Fruit fly (Drosophila melanogaster): Measurements from ENCODE around the gene Vps24.

DNA sequence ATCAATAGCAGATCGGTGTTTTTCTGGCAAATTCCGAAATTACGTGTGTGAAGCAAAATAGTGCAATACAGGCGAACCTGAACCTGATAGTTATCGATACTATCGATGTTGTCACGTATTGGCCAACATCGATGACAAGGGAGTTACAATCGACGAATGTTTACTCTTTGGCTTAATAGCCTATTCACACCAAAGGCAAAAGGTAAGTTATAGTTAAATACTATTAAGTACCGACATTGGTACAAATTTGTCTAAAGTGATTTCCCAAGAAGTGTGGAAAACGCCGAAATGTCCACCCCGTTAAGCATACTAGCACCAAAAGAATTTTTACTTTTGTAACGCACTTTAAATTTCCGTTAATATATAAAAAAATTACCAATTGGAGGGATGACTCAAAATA is 23.2 kb upstream of the Vps24 start, which contains the start of gene CG9776:
- no peak for TF ChIP-seq CG8159 (tag; optimal IDR thresholded peaks at IDR 0.05)
- TF ChIP-seq D1 (tag; optimal IDR thresholded peaks at IDR 0.05): no peak
- TF ChIP-seq fd96Ca (GFP tag; IDR thresholded peaks at IDR 0.05): no peak; the same call in 2 of the 3 replicates
- no peak for TF ChIP-seq rn (GFP tag; IDR thresholded peaks at IDR 0.05)
- peak; percentile 42 for TF ChIP-seq CG32121 (GFP tag; IDR thresholded peaks at IDR 0.05)

Measured in whole organism, pupa.